Worm (Caenorhabditis elegans) whole organism, mixed stage, embryonic: ENCODE results near the gene odd-1.

Source experiments
- lin-13 ChIP-seq: fragments of 150-350 bp; optimal IDR thresholded peaks from 2 replicates; lab custom pipeline; 2014; ENCODE audit warnings: missing biosample characterization, missing genetic modification characterization
- mab-5 ChIP-seq: fragments of 150-350 bp; optimal IDR thresholded peaks from 2 replicates; lab custom pipeline; 2014; ENCODE audit warnings: missing biosample characterization, missing genetic modification characterization
- mep-1 ChIP-seq: fragments of 150-350 bp; optimal IDR thresholded peaks from 2 replicates; lab custom pipeline; 2017; ENCODE audit warnings: missing biosample characterization, missing genetic modification reagents, missing genetic modification characterization, inconsistent platforms
- nhr-12 ChIP-seq: fragments of 150-350 bp; optimal IDR thresholded peaks from 2 replicates; lab custom pipeline; 2014; ENCODE audit warnings: missing biosample characterization, missing genetic modification characterization
- nhr-76 ChIP-seq: sonication (generic microtip); optimal IDR thresholded peaks from 2 replicates; lab custom pipeline; 2017; ENCODE audit warnings: missing biosample characterization, missing genetic modification characterization
- sem-2 ChIP-seq: fragments of 200-800 bp; sonication (Bioruptor generic); optimal IDR thresholded peaks from 2 replicates; lab custom pipeline; 2018; ENCODE audit warnings: mild to moderate bottlenecking, missing genetic modification characterization, missing compliant biosample characterization
- snpc-4 ChIP-seq: fragments of 150-350 bp; optimal IDR thresholded peaks from 2 replicates; lab custom pipeline; 2014; ENCODE audit warnings: missing biosample characterization, missing genetic modification characterization

- TF ChIP-seq nhr-76 (tag; lab: Kevin White, UChicago) (no peak), nhr-12 (tag; lab: Kevin White, UChicago) (no peak), mep-1 (tag; lab: Kevin White, UChicago) (no peak), sem-2 (GFP tag; lab: Kevin White, UChicago) (no peak), lin-13 (tag; lab: Kevin White, UChicago) (no peak), snpc-4 (tag; lab: Kevin White, UChicago) (no peak), mab-5 (tag; lab: Kevin White, UChicago) (no peak)
Observed at ce11 chrIII:7060531-7061095, 47.5 kb upstream of the odd-1 start, which contains the start of gene egg-2.
